Fruit fly (Drosophila melanogaster) whole organism, embryonic: ENCODE measurements around the gene CG1572.

Source experiments
- Abd-B ChIP-seq: fragments of 200-800 bp; sonication (Bioruptor generic); optimal IDR thresholded peaks from 2 replicates; lab custom pipeline; 2018; ENCODE audit warnings: missing biosample characterization, mild to moderate bottlenecking, missing genetic modification characterization, moderate library complexity
- Atf6 ChIP-seq: fragments of 200-800 bp; sonication (Bioruptor generic); IDR thresholded peaks from 2 replicates; pipeline ENCODE4 v1.3.6; 2022; ENCODE audit warnings: missing biosample characterization, missing genetic modification characterization
- B-H1 ChIP-seq: fragments of 200-800 bp; sonication (Bioruptor generic); IDR thresholded peaks from 3 replicates; pipeline ENCODE4 v1.3.6; 2022; ENCODE audit warnings: missing biosample characterization, missing genetic modification characterization
- CG11456 ChIP-seq: fragments of 200-800 bp; sonication (Bioruptor generic); IDR thresholded peaks from 3 replicates; pipeline ENCODE4 v1.3.6; 2022; ENCODE audit warnings: missing biosample characterization, missing genetic modification characterization
- CG11723 ChIP-seq: fragments of 200-800 bp; sonication (Bioruptor generic); optimal IDR thresholded peaks from 2 replicates; lab custom pipeline; 2017; ENCODE audit warnings: missing biosample characterization, mild to moderate bottlenecking, missing genetic modification characterization
- CG12104 ChIP-seq: fragments of 200-800 bp; sonication (Bioruptor generic); optimal IDR thresholded peaks from 3 replicates; lab custom pipeline; 2016; ENCODE audit warnings: missing biosample characterization, missing genetic modification characterization
- CG12942 ChIP-seq: fragments of 200-800 bp; sonication (Bioruptor generic); optimal IDR thresholded peaks from 3 replicates; lab custom pipeline; 2016; ENCODE audit warnings: missing biosample characterization, missing genetic modification characterization
- CG13624 ChIP-seq: fragments of 200-800 bp; sonication (Bioruptor generic); optimal IDR thresholded peaks from 2 replicates; lab custom pipeline; 2016; ENCODE audit warnings: missing biosample characterization, missing genetic modification characterization
- CG16779 ChIP-seq: fragments of 200-800 bp; sonication (Bioruptor generic); IDR thresholded peaks from 2 replicates; pipeline ENCODE4 v1.3.6; 2022; ENCODE audit warnings: missing biosample characterization, missing genetic modification characterization
- CG17612 ChIP-seq: fragments of 200-800 bp; sonication (Bioruptor generic); IDR thresholded peaks from 2 replicates; pipeline ENCODE4 v1.3.6; 2022; ENCODE audit warnings: missing biosample characterization, missing genetic modification characterization
- CG17829 ChIP-seq: fragments of 200-800 bp; optimal IDR thresholded peaks from 2 replicates; lab custom pipeline; 2019; ENCODE audit warnings: missing biosample characterization, mild to moderate bottlenecking, missing genetic modification characterization, moderate library complexity
- CG18619 ChIP-seq: fragments of 200-800 bp; sonication (Bioruptor generic); optimal IDR thresholded peaks from 3 replicates; lab custom pipeline; 2017; ENCODE audit warnings: missing biosample characterization, mild to moderate bottlenecking, missing genetic modification characterization
- CG2199 ChIP-seq: fragments of 200-800 bp; sonication (Bioruptor generic); IDR thresholded peaks from 3 replicates; pipeline ENCODE4 v1.3.6; 2022; ENCODE audit warnings: missing biosample characterization, missing genetic modification characterization
- CG31388 ChIP-seq: fragments of 200-800 bp; sonication (Bioruptor generic); optimal IDR thresholded peaks from 2 replicates; lab custom pipeline; 2016; ENCODE audit warnings: missing biosample characterization, missing genetic modification characterization
- CG32532 ChIP-seq: fragments of 200-800 bp; sonication (Bioruptor generic); IDR thresholded peaks from 2 replicates; pipeline ENCODE4 v1.3.6; 2022; ENCODE audit warnings: missing biosample characterization, missing genetic modification characterization
- CG32767 ChIP-seq: fragments of 200-800 bp; sonication (Bioruptor generic); IDR thresholded peaks from 2 replicates; pipeline ENCODE4 v1.3.6; 2022; ENCODE audit warnings: missing biosample characterization, missing genetic modification characterization
- CG4820 ChIP-seq: fragments of 200-800 bp; sonication (Bioruptor generic); optimal IDR thresholded peaks from 3 replicates; lab custom pipeline; 2016; ENCODE audit warnings: missing biosample characterization, missing genetic modification characterization
- CG4854 ChIP-seq: fragments of 200-800 bp; sonication (Bioruptor generic); optimal IDR thresholded peaks from 2 replicates; lab custom pipeline; 2016; ENCODE audit warnings: missing biosample characterization, missing genetic modification characterization, inconsistent platforms
- CG6854 ChIP-seq: fragments of 200-800 bp; sonication (Bioruptor generic); optimal IDR thresholded peaks from 3 replicates; lab custom pipeline; 2017; ENCODE audit warnings: missing biosample characterization, mild to moderate bottlenecking, missing genetic modification characterization
- CG8359 ChIP-seq: fragments of 200-800 bp; sonication (Bioruptor generic); optimal IDR thresholded peaks from 2 replicates; lab custom pipeline; 2017; ENCODE audit warnings: missing biosample characterization, mild to moderate bottlenecking, missing genetic modification characterization, borderline replicate concordance
- CG8924 ChIP-seq: fragments of 200-800 bp; optimal IDR thresholded peaks from 3 replicates; lab custom pipeline; 2019; ENCODE audit warnings: missing biosample characterization, mild to moderate bottlenecking, missing genetic modification characterization, moderate library complexity
- CG9437 ChIP-seq: fragments of 200-800 bp; sonication (Bioruptor generic); optimal IDR thresholded peaks from 2 replicates; lab custom pipeline; 2018; ENCODE audit warnings: missing biosample characterization, mild to moderate bottlenecking, missing genetic modification characterization
- CoRest ChIP-seq: fragments of 200-800 bp; sonication (Bioruptor generic); optimal IDR thresholded peaks from 3 replicates; lab custom pipeline; 2018; ENCODE audit warnings: missing biosample characterization, mild to moderate bottlenecking, missing genetic modification characterization, moderate library complexity
- D19A ChIP-seq: fragments of 200-800 bp; optimal IDR thresholded peaks from 3 replicates; lab custom pipeline; 2019; ENCODE audit warnings: missing biosample characterization, mild to moderate bottlenecking, missing genetic modification characterization, moderate library complexity
- Deaf1 ChIP-seq: fragments of 200-800 bp; optimal IDR thresholded peaks from 3 replicates; lab custom pipeline; 2019; ENCODE audit warnings: missing biosample characterization, mild to moderate bottlenecking, missing genetic modification characterization, moderate library complexity
- Dip2 ChIP-seq: fragments of 200-800 bp; sonication (Bioruptor generic); IDR thresholded peaks from 2 replicates; pipeline ENCODE4 v1.3.6; 2022; ENCODE audit warnings: missing biosample characterization, missing genetic modification characterization
- Elba2 ChIP-seq: fragments of 200-800 bp; sonication (Bioruptor generic); optimal IDR thresholded peaks from 3 replicates; lab custom pipeline; 2016; ENCODE audit warnings: missing biosample characterization, missing genetic modification characterization
- HmgZ ChIP-seq: fragments of 200-800 bp; sonication (Bioruptor generic); optimal IDR thresholded peaks from 2 replicates; lab custom pipeline; 2018; ENCODE audit warnings: missing biosample characterization, mild to moderate bottlenecking, missing genetic modification characterization
- Hr3 ChIP-seq: fragments of 200-800 bp; sonication (Bioruptor generic); optimal IDR thresholded peaks from 3 replicates; lab custom pipeline; 2016; ENCODE audit warnings: missing biosample characterization, missing genetic modification characterization
- Jarid2 ChIP-seq: fragments of 200-800 bp; sonication (Bioruptor generic); optimal IDR thresholded peaks from 3 replicates; lab custom pipeline; 2017; ENCODE audit warnings: mild to moderate bottlenecking, missing biosample characterization, missing genetic modification reagents, missing genetic modification characterization
- Max ChIP-seq: fragments of 200-800 bp; sonication (Bioruptor generic); optimal IDR thresholded peaks from 2 replicates; lab custom pipeline; 2016; ENCODE audit warnings: missing biosample characterization, mild to moderate bottlenecking, missing genetic modification characterization
- Med ChIP-seq: fragments of 200-800 bp; sonication (Bioruptor generic); peaks from one replicate; lab custom pipeline; 2016; ENCODE audit warnings: missing biosample characterization, missing genetic modification characterization, mild to moderate bottlenecking, inconsistent platforms, moderate library complexity
- Mrtf ChIP-seq: fragments of 200-800 bp; sonication (Bioruptor generic); IDR thresholded peaks from 3 replicates; pipeline ENCODE4 v1.3.6; 2022; ENCODE audit warnings: missing biosample characterization, missing genetic modification characterization
- Sry-β ChIP-seq: fragments of 200-800 bp; sonication (Bioruptor generic); optimal IDR thresholded peaks from 2 replicates; lab custom pipeline; 2018; ENCODE audit warnings: missing biosample characterization, mild to moderate bottlenecking, missing genetic modification characterization, moderate library complexity
- TFAM ChIP-seq: fragments of 200-800 bp; sonication (Bioruptor generic); optimal IDR thresholded peaks from 2 replicates; lab custom pipeline; 2017; ENCODE audit warnings: missing biosample characterization, missing genetic modification characterization, inconsistent platforms
- ato ChIP-seq: fragments of 200-800 bp; sonication (Bioruptor generic); IDR thresholded peaks from 2 replicates; pipeline ENCODE4 v1.3.6; 2022; ENCODE audit warnings: missing biosample characterization, missing genetic modification characterization; ENCODE audit not compliant: partially characterized antibody
- danr ChIP-seq: fragments of 200-800 bp; sonication (Bioruptor generic); IDR thresholded peaks from 2 replicates; pipeline ENCODE4 v1.3.6; 2022; ENCODE audit warnings: missing biosample characterization, missing genetic modification characterization
- dati ChIP-seq: fragments of 200-800 bp; sonication (Bioruptor generic); IDR thresholded peaks from 2 replicates; pipeline ENCODE4 v1.3.6; 2022; ENCODE audit warnings: missing biosample characterization, missing genetic modification characterization
- fd3F ChIP-seq: fragments of 200-800 bp; sonication (Bioruptor generic); optimal IDR thresholded peaks from 2 replicates; lab custom pipeline; 2018; ENCODE audit warnings: missing biosample characterization, mild to moderate bottlenecking, missing genetic modification characterization, moderate library complexity
- ftz-f1 ChIP-seq: fragments of 200-800 bp; sonication (Bioruptor generic); optimal IDR thresholded peaks from 2 replicates; lab custom pipeline; 2016; ENCODE audit warnings: missing biosample characterization, missing genetic modification characterization
- hth ChIP-seq: fragments of >200 bp; optimal IDR thresholded peaks from 2 replicates; lab custom pipeline; 2017; ENCODE audit warnings: inconsistent platforms
- inv ChIP-seq: fragments of 200-800 bp; sonication (Bioruptor generic); IDR thresholded peaks from 2 replicates; pipeline ENCODE4 v1.3.6; 2022; ENCODE audit warnings: missing biosample characterization, missing genetic modification characterization; ENCODE audit not compliant: partially characterized antibody
- nau ChIP-seq: fragments of 200-800 bp; sonication (Bioruptor generic); optimal IDR thresholded peaks from 3 replicates; lab custom pipeline; 2017; ENCODE audit warnings: missing biosample characterization, mild to moderate bottlenecking, missing genetic modification characterization, missing genetic modification reagents
- pfk ChIP-seq: fragments of 200-800 bp; sonication (Bioruptor generic); optimal IDR thresholded peaks from 2 replicates; lab custom pipeline; 2018; ENCODE audit warnings: missing biosample characterization, mild to moderate bottlenecking, missing genetic modification characterization, moderate library complexity
- pho ChIP-seq: fragments of 200-800 bp; sonication (Bioruptor generic); optimal IDR thresholded peaks from 2 replicates; lab custom pipeline; 2016; ENCODE audit warnings: missing biosample characterization, missing genetic modification characterization
- pros ChIP-seq: fragments of 200-800 bp; sonication (Bioruptor generic); optimal IDR thresholded peaks from 3 replicates; lab custom pipeline; 2019; ENCODE audit warnings: missing biosample characterization, mild to moderate bottlenecking, missing genetic modification characterization, moderate library complexity
- schlank ChIP-seq: fragments of 200-800 bp; sonication (Bioruptor generic); optimal IDR thresholded peaks from 2 replicates; lab custom pipeline; 2018; ENCODE audit warnings: missing biosample characterization, mild to moderate bottlenecking, missing genetic modification characterization
- sisA ChIP-seq: fragments of 200-800 bp; sonication (Bioruptor generic); IDR thresholded peaks from 2 replicates; pipeline ENCODE4 v1.3.6; 2022; ENCODE audit warnings: missing biosample characterization, missing genetic modification characterization
- vfl ChIP-seq: fragments of 200-800 bp; sonication (Bioruptor generic); optimal IDR thresholded peaks from 2 replicates; lab custom pipeline; 2016; ENCODE audit warnings: missing biosample characterization, missing genetic modification characterization
- zfh1 ChIP-seq: fragments of 200-800 bp; sonication (Bioruptor generic); IDR thresholded peaks from 3 replicates; pipeline ENCODE4 v1.3.6; 2022; ENCODE audit warnings: missing biosample characterization, missing genetic modification characterization

The CG1572 gene

dm6 chrX:11528026-11528702 is 30.3 kb downstream of the CG1572 start (continued):
- TF ChIP-seq pho (GFP tag; lab: Kevin White, UChicago) (no peak), fd3F (no peak), CG12942 (peak; percentile 31), CG31388 (GFP tag; lab: Kevin White, UChicago) (peak; percentile 42), Elba2 (GFP tag; lab: Kevin White, UChicago) (no peak), Deaf1 (tag; lab: Kevin White, UChicago) (peak; percentile 45), CG17612 (GFP tag; lab: Robert Waterston, UW) (peak; percentile 39; the same call in 1 of the 2 replicates), CG11723 (peak; percentile 58), CG12104 (GFP tag; lab: Kevin White, UChicago) (peak; percentile 27), Med (peak; percentile 88), CG32532 (peak; percentile 38; the same call in 1 of the 2 replicates), CG17829 (peak; percentile 91), hth (lab: Kevin White, UChicago) (no peak), CG4820 (peak; percentile 79), schlank (tag; lab: Kevin White, UChicago) (no peak), zfh1 (peak; percentile 86; the same call in 2 of the 3 replicates), Atf6 (peak; percentile 31; the same call in 1 of the 2 replicates), Jarid2 (peak; percentile 10), ftz-f1 (GFP tag; lab: Kevin White, UChicago) (no peak), Hr3 (GFP tag; lab: Kevin White, UChicago) (peak; percentile 71), sisA (peak; percentile 78), B-H1 (GFP tag; lab: Robert Waterston, UW) (peak; percentile 28; the same call in 1 of the 3 replicates), Mrtf (GFP tag; lab: Robert Waterston, UW) (peak; percentile 71), dati (GFP tag; lab: Robert Waterston, UW) (no peak), TFAM (GFP tag; lab: Kevin White, UChicago) (peak; percentile 43), CG8359 (GFP tag; lab: Kevin White, UChicago) (peak; percentile 85), pros (GFP tag; lab: Kevin White, UChicago) (peak; percentile 26), Sry-β (GFP tag; lab: Kevin White, UChicago) (peak; percentile 44), CG2199 (peak; percentile 87), D19A (tag; lab: Kevin White, UChicago) (peak; percentile 85), Abd-B (peak; percentile 82), CG8924 (peak; percentile 87), CG6854 (peak; percentile 1), Dip2 (no peak), vfl (GFP tag; lab: Kevin White, UChicago) (no peak), CG4854 (peak; percentile 35), CoRest (peak; percentile 86), pfk (GFP tag; lab: Kevin White, UChicago) (no peak), CG11456 (GFP tag; lab: Robert Waterston, UW) (peak; percentile 51; the same call in 1 of the 3 replicates), Max (GFP tag; lab: Kevin White, UChicago) (peak; percentile 65), CG16779 (GFP tag; lab: Robert Waterston, UW) (no peak), CG18619 (peak; percentile 64), HmgZ (tag; lab: Kevin White, UChicago) (no peak), inv (GFP tag; lab: Robert Waterston, UW) (no peak), CG9437 (GFP tag; lab: Kevin White, UChicago) (peak; percentile 57), CG32767 (GFP tag; lab: Robert Waterston, UW) (peak; percentile 75), ato (GFP tag; lab: Robert Waterston, UW) (no peak), danr (peak; percentile 53), CG13624 (GFP tag; lab: Kevin White, UChicago) (no peak), nau (GFP tag; lab: Kevin White, UChicago) (peak; percentile 22)
